Fruit fly (Drosophila melanogaster): ENCODE data around the gene CG11037.

dm6 chr3L:20956650-20957049, 4.5 kb downstream of the CG11037 start, which contains the start of the genes Sems and CG10588:
- TF ChIP-seq sens (GFP tag) (no peak), chif (GFP tag; optimal IDR thresholded peaks at IDR 0.05) (no peak), shn (GFP tag; optimal IDR thresholded peaks at IDR 0.05) (no peak), Sox100B (GFP tag; optimal IDR thresholded peaks at IDR 0.05) (no peak), sc (optimal IDR thresholded peaks at IDR 0.05) (no peak), sc (GFP tag; optimal IDR thresholded peaks at IDR 0.05) (no peak), CG18476 (GFP tag; optimal IDR thresholded peaks at IDR 0.05) (no peak), Neu2 (GFP tag; optimal IDR thresholded peaks at IDR 0.05; ENCODE audit: borderline replicate concordance) (no peak), psq (GFP tag; optimal IDR thresholded peaks at IDR 0.05) (no peak), Jarid2 (GFP tag; optimal IDR thresholded peaks at IDR 0.05) (no peak), CkIIα-i1 (GFP tag; IDR thresholded peaks at IDR 0.05) (no peak), Max (GFP tag; optimal IDR thresholded peaks at IDR 0.05) (no peak), CG4820 (GFP tag; optimal IDR thresholded peaks at IDR 0.05) (no peak)
